Worm (Caenorhabditis elegans): Measurements from ENCODE around the gene ver-4.

The ver-4 gene

DNA sequence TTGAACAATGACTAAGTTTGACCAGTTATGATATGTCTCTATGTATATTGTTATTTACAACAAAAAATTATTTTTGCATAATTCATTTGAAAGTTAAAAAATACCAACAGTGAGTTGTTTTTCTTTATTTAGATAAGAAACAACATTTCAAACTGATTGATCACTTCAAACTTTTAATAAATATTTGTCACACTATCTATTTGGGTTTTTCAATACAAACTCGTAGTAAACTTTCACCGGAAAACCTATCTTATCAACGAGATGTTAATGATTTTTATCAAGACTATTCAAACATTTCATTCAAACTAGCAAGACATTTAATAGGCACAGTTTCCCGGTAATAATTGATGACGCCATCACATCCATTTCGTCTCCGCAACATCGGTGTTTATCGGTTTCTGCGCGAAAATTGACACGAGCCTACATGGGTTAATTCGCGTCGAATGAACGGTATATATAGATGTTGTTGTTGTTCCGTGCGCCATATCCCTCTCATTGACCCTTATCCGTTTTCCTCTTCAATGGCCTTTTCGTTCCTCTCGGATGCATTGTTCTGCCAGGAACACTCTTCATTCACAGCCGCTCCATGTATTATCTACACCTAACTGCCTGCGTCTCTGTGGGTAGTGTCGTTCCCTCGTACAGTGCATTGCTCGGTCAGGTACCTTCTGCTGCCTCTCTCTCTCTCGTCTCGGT, 8.2 kb downstream of the ver-4 start:
- TF ChIP-seq flt-1 (GFP tag; IDR thresholded peaks at IDR 0.05) (0 out of 2 replicates have a peak, but pooled peaks have one; percentile 3), scrt-1 (GFP tag; IDR thresholded peaks at IDR 0.05) (no peak)

DNA sequence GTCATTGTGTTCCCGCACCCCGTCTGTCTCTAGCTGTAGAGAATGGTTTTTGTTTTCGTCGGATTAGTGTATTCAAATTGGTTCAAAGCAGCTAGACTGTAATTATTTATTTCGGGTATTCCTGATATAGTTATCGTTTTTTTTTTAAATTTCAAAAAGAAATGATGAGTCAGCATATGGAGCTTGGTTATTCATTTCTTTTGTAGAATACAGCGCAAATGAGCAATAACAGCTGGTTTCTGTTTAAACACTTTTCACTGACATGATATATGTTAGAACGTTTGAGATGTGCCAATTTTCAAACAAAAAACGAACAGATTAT, 8.7 kb downstream of the ver-4 start:
- no peak for TF ChIP-seq tbx-37 (GFP tag; conservative IDR thresholded peaks at IDR 0.05)
- TF ChIP-seq hmbx-1 (tag; optimal IDR thresholded peaks at IDR 0.05): no peak
- TF ChIP-seq tbx-11 (GFP tag; IDR thresholded peaks at IDR 0.05): no peak
- TF ChIP-seq sea-1 (GFP tag; conservative IDR thresholded peaks at IDR 0.05): no peak
- no peak for TF ChIP-seq B0310.2 (tag; optimal IDR thresholded peaks at IDR 0.05)
- TF ChIP-seq tra-4 (tag; optimal IDR thresholded peaks at IDR 0.05): no peak
- TF ChIP-seq ceh-13 (GFP tag; optimal IDR thresholded peaks at IDR 0.05): no peak
- TF ChIP-seq scrt-1 (GFP tag; IDR thresholded peaks at IDR 0.05): no peak
- no peak for TF ChIP-seq ets-7 (tag; optimal IDR thresholded peaks at IDR 0.05)
- no peak for TF ChIP-seq pes-1 (GFP tag; IDR thresholded peaks at IDR 0.05)
- TF ChIP-seq flt-1 (GFP tag; IDR thresholded peaks at IDR 0.05): no peak
- no peak for TF ChIP-seq aly-1 (tag; optimal IDR thresholded peaks at IDR 0.05)
- TF ChIP-seq hnd-1 (tag; optimal IDR thresholded peaks at IDR 0.05): no peak
- no peak for TF ChIP-seq ama-1 (optimal IDR thresholded peaks at IDR 0.05)
- TF ChIP-seq F13C5.2 (tag; optimal IDR thresholded peaks at IDR 0.05): no peak

DNA sequence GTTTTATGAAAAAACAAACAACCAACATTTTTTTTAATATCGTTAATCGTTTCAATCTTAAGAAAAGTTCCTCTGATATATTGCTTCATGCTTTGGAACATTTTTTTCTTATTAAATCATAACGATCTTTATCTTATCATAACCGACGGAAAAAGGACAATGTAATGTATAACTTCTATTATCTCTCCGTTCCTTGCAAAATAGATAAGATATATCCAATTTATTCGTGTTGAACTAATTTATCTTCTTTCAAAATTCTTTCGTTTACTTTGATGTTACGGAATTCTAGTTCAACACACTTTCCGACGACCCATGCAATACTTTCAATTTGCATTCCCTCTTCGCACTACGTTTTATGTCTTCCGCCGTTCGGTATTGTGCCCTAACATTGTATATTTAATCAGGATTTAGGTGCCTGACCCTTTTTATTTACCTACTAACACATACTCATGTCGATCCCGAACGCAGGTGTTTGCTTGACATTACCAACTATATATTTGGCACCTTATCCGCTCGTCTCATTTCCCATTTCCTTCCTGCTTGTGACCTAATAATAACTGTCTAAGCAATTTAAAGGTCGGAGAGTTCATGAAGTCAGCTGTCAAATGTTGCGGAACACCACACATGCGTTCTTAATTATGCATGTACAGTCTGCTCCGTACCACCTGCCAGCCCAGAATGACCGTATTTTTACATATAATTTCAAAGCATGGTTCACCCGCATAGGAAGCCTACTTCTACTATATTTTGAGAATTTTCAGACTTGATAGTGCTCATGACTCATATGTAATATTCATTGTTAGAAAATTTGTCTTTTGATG, 9.4 kb downstream of the ver-4 start:
- TF ChIP-seq tbx-11 (GFP tag; IDR thresholded peaks at IDR 0.05) (no peak), scrt-1 (GFP tag; IDR thresholded peaks at IDR 0.05) (no peak), sea-1 (GFP tag; conservative IDR thresholded peaks at IDR 0.05) (no peak), B0310.2 (tag; optimal IDR thresholded peaks at IDR 0.05) (no peak), flt-1 (GFP tag; IDR thresholded peaks at IDR 0.05) (no peak), hmbx-1 (tag; optimal IDR thresholded peaks at IDR 0.05) (no peak), tbx-37 (GFP tag; conservative IDR thresholded peaks at IDR 0.05) (no peak), tra-4 (tag; optimal IDR thresholded peaks at IDR 0.05) (no peak), hmg-4 (GFP tag; optimal IDR thresholded peaks at IDR 0.05) (no peak), F13C5.2 (tag; optimal IDR thresholded peaks at IDR 0.05) (no peak), pes-1 (GFP tag; IDR thresholded peaks at IDR 0.05) (no peak), hnd-1 (tag; optimal IDR thresholded peaks at IDR 0.05) (no peak), ets-7 (tag; optimal IDR thresholded peaks at IDR 0.05) (no peak), ama-1 (optimal IDR thresholded peaks at IDR 0.05) (no peak), ceh-13 (GFP tag; optimal IDR thresholded peaks at IDR 0.05) (no peak), aly-1 (tag; optimal IDR thresholded peaks at IDR 0.05) (no peak)

DNA sequence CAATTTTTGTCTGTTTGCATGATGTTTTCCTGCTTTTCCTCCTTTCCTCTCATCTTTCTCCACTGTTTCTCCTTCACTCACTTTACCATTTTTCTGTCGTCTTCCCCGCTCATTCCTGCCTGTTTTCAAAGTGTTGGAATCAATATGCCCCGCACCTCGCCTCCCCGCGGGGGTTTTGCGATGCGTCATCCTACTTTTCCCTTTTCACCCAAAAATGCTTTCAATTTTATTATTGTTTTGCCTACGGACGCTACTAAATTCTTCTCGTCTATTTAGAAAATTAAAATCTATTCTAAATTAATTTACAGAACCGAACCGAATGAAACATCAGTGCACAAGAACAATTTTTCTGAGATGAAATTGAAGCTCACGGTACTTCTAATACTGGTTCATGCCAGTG, 10.0 kb downstream of the ver-4 start, which contains the start of gene ver-3:
ver-3 (plus strand) TSS at position 301 of the 400 bp plus-strand sequence.
- TF ChIP-seq aly-1 (tag; optimal IDR thresholded peaks at IDR 0.05) (no peak), B0310.2 (tag; optimal IDR thresholded peaks at IDR 0.05) (no peak)

DNA sequence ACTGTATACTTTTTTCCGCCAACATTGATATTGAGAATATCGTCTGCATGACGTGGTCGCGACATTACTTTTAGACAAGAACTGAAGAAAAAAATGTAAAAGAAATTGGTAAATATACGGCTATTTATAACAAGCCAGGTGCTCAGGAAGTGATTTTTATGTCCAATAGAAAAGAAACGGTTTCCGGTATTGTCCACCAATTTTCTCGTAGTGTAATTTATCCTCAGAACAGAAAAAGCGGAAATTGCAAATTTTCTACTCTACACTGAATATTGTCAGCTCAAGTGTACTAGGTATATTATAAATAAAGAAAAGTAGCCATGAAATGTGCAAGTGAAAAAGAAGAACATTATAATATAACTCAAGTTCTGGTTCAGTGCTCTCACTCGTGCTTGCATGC, 17.0 kb downstream of the ver-4 start, which contains the start of gene F59F3.6:
F59F3.6 (minus strand) TSS at position 101 of the 400 bp plus-strand sequence.
- TF ChIP-seq ceh-13 (GFP tag; optimal IDR thresholded peaks at IDR 0.05) (no peak), flt-1 (GFP tag; IDR thresholded peaks at IDR 0.05) (no peak), aly-1 (tag; optimal IDR thresholded peaks at IDR 0.05) (no peak), pes-1 (GFP tag; IDR thresholded peaks at IDR 0.05) (no peak), hmg-4 (GFP tag; optimal IDR thresholded peaks at IDR 0.05) (no peak), ceh-36 (tag; optimal IDR thresholded peaks at IDR 0.05) (no peak)

DNA sequence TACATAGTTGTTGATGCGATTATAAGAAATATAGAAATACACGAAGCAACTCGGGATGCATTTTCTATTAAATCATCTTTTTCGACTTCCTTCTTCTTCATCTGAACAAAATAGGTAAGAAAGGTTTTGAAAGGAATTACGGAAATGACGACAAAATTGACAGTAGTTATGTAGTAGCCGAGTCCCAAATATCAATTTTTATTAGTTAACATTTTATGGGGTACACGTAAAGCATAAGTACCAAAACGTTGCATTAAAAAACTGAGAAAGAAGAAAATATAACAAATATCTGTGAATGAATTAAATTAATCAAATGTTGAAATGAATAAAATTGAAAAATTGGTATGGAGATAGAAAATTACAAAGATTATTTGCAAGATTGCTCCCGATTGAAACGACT, 19.6 kb downstream of the ver-4 start, which contains the start of gene col-177:
col-177 (minus strand) TSS at position 101 of the 400 bp plus-strand sequence.
- TF ChIP-seq sea-1 (GFP tag; conservative IDR thresholded peaks at IDR 0.05) (no peak), flt-1 (GFP tag; IDR thresholded peaks at IDR 0.05) (no peak), tbx-37 (GFP tag; conservative IDR thresholded peaks at IDR 0.05) (no peak), B0310.2 (tag; optimal IDR thresholded peaks at IDR 0.05) (no peak), hmg-4 (GFP tag; optimal IDR thresholded peaks at IDR 0.05) (no peak), pes-1 (GFP tag; IDR thresholded peaks at IDR 0.05) (no peak), scrt-1 (GFP tag; IDR thresholded peaks at IDR 0.05) (no peak), ama-1 (optimal IDR thresholded peaks at IDR 0.05) (no peak), hmbx-1 (tag; optimal IDR thresholded peaks at IDR 0.05) (no peak), ets-7 (tag; optimal IDR thresholded peaks at IDR 0.05) (no peak), aly-1 (tag; optimal IDR thresholded peaks at IDR 0.05) (no peak), F13C5.2 (tag; optimal IDR thresholded peaks at IDR 0.05) (no peak), tra-4 (tag; optimal IDR thresholded peaks at IDR 0.05) (no peak), hnd-1 (tag; optimal IDR thresholded peaks at IDR 0.05) (no peak), ceh-13 (GFP tag; optimal IDR thresholded peaks at IDR 0.05) (no peak)

DNA sequence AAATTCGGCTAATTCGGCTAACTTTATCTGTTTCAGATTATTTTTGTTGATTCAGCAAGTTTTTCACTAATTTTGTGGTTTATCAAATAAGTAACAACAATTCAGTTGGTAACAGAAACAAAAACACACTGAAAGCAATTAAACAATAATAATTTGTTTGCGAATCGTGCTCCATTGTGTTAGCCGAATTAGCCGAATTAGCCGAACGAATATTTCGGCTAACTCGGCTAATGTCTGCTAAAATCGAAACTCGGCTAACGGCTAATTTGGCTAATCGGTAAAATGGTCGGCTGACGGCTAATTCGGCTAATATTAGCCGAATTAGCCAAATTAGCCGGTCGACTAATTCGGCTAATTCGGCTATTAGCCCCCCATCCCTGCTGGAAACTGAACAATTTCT, 21.6 kb downstream of the ver-4 start:
- no peak for TF ChIP-seq ceh-13 (GFP tag; optimal IDR thresholded peaks at IDR 0.05)
- no peak for TF ChIP-seq pes-1 (GFP tag; IDR thresholded peaks at IDR 0.05)
- no peak for TF ChIP-seq tbx-37 (GFP tag; conservative IDR thresholded peaks at IDR 0.05)
- no peak for TF ChIP-seq ama-1 (optimal IDR thresholded peaks at IDR 0.05)

DNA sequence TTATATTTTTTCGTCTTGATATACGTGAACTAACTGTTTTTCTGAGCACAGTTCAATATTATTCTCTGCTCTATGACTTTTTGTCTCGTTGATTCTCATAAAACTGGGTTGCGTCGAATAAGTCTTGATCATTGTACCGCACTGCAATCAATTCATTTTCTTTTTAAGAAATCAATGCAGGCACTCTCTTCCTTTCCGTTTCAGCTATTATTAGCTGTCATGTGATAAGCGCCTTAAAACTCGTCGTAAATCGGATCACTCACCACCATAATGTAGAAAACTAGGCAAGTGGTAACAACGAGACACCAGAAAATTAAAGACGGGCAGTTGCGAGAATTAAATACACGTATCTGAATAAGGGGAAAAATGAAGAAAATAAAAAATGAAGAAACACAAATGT, 25.2 kb downstream of the ver-4 start:
- TF ChIP-seq ama-1 (optimal IDR thresholded peaks at IDR 0.05) (no peak), hmbx-1 (tag; optimal IDR thresholded peaks at IDR 0.05) (no peak), B0310.2 (tag; optimal IDR thresholded peaks at IDR 0.05) (no peak)
